Worm (Caenorhabditis elegans) whole organism, L4/young adult: ENCODE measurements around the gene nlp-71.

Experiments
- W03F9.2 ChIP-seq: fragments of 150-350 bp; optimal IDR thresholded peaks from 2 replicates; lab custom pipeline; 2014; ENCODE audit warnings: missing biosample characterization, missing genetic modification characterization
- dao-5 ChIP-seq: sonication (generic microtip); optimal IDR thresholded peaks from 2 replicates; lab custom pipeline; 2016; ENCODE audit warnings: missing genotype, missing genetic modification characterization, moderate library complexity, missing compliant biosample characterization
- him-1 ChIP-seq: sonication (generic microtip); optimal IDR thresholded peaks from 2 replicates; lab custom pipeline; 2016; ENCODE audit warnings: missing genotype, missing genetic modification reagents, missing genetic modification characterization, missing compliant biosample characterization

nlp-71 gene

ce11 chrIV:6413482-6413881, at the start of gene nlp-71:
TSS of gene nlp-71 (minus strand) at chrIV:6413582.
- TF ChIP-seq him-1 (no peak), W03F9.2 (tag; lab: Kevin White, UChicago) (no peak), dao-5 (tag; lab: Kevin White, UChicago) (no peak)

ce11 chrIV:6460596-6460995, 47.2 kb upstream of the nlp-71 start:
- no peak for TF ChIP-seq him-1
- TF ChIP-seq W03F9.2 (tag; lab: Kevin White, UChicago), result no peak
- no peak for TF ChIP-seq dao-5 (tag; lab: Kevin White, UChicago)

ce11 chrIV:6457472-6457871, 44.1 kb upstream of the nlp-71 start, which contains the start of gene lgc-10:
TSS of gene lgc-10 (minus strand) at chrIV:6457572.
- TF ChIP-seq W03F9.2 (tag; lab: Kevin White, UChicago) (no peak), dao-5 (tag; lab: Kevin White, UChicago) (no peak), him-1 (no peak)

ce11 chrIV:6443018-6443417, 29.6 kb upstream of the nlp-71 start:
- TF ChIP-seq dao-5 (tag; lab: Kevin White, UChicago) (no peak), W03F9.2 (tag; lab: Kevin White, UChicago) (no peak), him-1 (no peak)

ce11 chrIV:6442016-6442618, 28.7 kb upstream of the nlp-71 start:
- TF ChIP-seq dao-5 (tag; lab: Kevin White, UChicago) (no peak), W03F9.2 (tag; lab: Kevin White, UChicago) (no peak), him-1 (no peak)

- no peak for TF ChIP-seq dao-5 (tag; lab: Kevin White, UChicago)
- TF ChIP-seq W03F9.2 (tag; lab: Kevin White, UChicago), result no peak
- TF ChIP-seq him-1, result no peak
Measured at ce11 chrIV:6441601-6442000, 28.2 kb upstream of the nlp-71 start, which contains the start of gene Y73B6BL.31. TSS of gene Y73B6BL.31 (plus strand) at chrIV:6441901.

- TF ChIP-seq him-1 (no peak), W03F9.2 (tag; lab: Kevin White, UChicago) (no peak), dao-5 (tag; lab: Kevin White, UChicago) (no peak)
Measured at ce11 chrIV:6438051-6438450, 24.7 kb upstream of the nlp-71 start, which contains the start of gene dlc-5. TSS of gene dlc-5 (plus strand) at chrIV:6438204.

- TF ChIP-seq him-1 (no peak), dao-5 (tag; lab: Kevin White, UChicago) (no peak), W03F9.2 (tag; lab: Kevin White, UChicago) (peak; percentile 2)
Measured at ce11 chrIV:6433424-6433823, 20.0 kb upstream of the nlp-71 start.

- TF ChIP-seq W03F9.2 (tag; lab: Kevin White, UChicago) (no peak), him-1 (no peak)
Measured at ce11 chrIV:6432375-6432774, 19.0 kb upstream of the nlp-71 start.

ce11 chrIV:6431582-6431981, 18.2 kb upstream of the nlp-71 start, which contains the start of gene acp-7:
TSS of gene acp-7 (minus strand) at chrIV:6431682.
- TF ChIP-seq W03F9.2 (tag; lab: Kevin White, UChicago) (no peak), dao-5 (tag; lab: Kevin White, UChicago) (no peak), him-1 (no peak)

- no peak for TF ChIP-seq W03F9.2 (tag; lab: Kevin White, UChicago)
- no peak for TF ChIP-seq him-1
- no peak for TF ChIP-seq dao-5 (tag; lab: Kevin White, UChicago)
Measured at ce11 chrIV:6427223-6427622, 13.8 kb upstream of the nlp-71 start.

- no peak for TF ChIP-seq W03F9.2 (tag; lab: Kevin White, UChicago)
- no peak for TF ChIP-seq him-1
- TF ChIP-seq dao-5 (tag; lab: Kevin White, UChicago), result no peak
Measured at ce11 chrIV:6426089-6426715, 12.8 kb upstream of the nlp-71 start, which contains the start of gene acp-6. TSS of gene acp-6 (minus strand) at chrIV:6426139.

- TF ChIP-seq dao-5 (tag; lab: Kevin White, UChicago) (no peak), him-1 (no peak), W03F9.2 (tag; lab: Kevin White, UChicago) (no peak)
Measured at ce11 chrIV:6421183-6421635, 7.8 kb upstream of the nlp-71 start, which contains the start of gene puf-11. TSS of gene puf-11 (plus strand) at chrIV:6421585.

- TF ChIP-seq W03F9.2 (tag; lab: Kevin White, UChicago) (no peak), dao-5 (tag; lab: Kevin White, UChicago) (no peak), him-1 (no peak)
Measured at ce11 chrIV:6419031-6419582, 5.7 kb upstream of the nlp-71 start, which contains the start of the genes Y73B6BL.23 and htp-2. TSS of gene Y73B6BL.23 (minus strand) at chrIV:6419081. TSS of gene htp-2 (plus strand) at chrIV:6419522.
